Fruit fly (Drosophila melanogaster): ENCODE data around the gene RpS14b.

RpS14b gene

DNA sequence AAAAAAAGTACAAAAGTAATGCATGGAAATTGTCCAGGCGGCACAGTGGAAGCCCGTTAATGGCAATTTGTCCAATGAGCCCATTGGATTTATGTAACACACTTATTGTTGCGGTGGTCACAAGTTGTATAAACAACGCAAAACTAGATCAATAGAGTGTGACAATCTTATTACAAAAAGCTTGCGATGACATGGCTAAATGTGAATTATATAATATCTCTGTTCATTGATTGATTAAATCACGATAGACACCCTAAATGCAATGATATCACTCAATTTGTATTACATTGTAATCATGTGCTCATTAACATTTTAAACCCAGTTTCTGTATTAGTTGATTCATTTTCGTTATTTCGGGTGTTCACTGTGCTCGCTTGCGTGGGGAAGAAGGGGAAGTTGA lies 43.3 kb downstream of the RpS14b start (continued):
- TF ChIP-seq wor (GFP tag; IDR thresholded peaks at IDR 0.05) = no peak
- TF ChIP-seq Dip2 (GFP tag; IDR thresholded peaks at IDR 0.05) = no peak
- peak; percentile 50 for TF ChIP-seq CG18262 (tag; optimal IDR thresholded peaks at IDR 0.05)
- TF ChIP-seq ro (GFP tag; IDR thresholded peaks at IDR 0.05) = no peak
- no peak for TF ChIP-seq Eip74EF (GFP tag; optimal IDR thresholded peaks at IDR 0.05)
- no peak for TF ChIP-seq shn (GFP tag; optimal IDR thresholded peaks at IDR 0.05)
- TF ChIP-seq toy (GFP tag; IDR thresholded peaks at IDR 0.05) = no peak
- TF ChIP-seq inv (GFP tag; IDR thresholded peaks at IDR 0.05; ENCODE audit: partially characterized antibody) = no peak
- no peak for TF ChIP-seq ase (GFP tag; IDR thresholded peaks at IDR 0.05)
- TF ChIP-seq Taf1 (GFP tag; IDR thresholded peaks at IDR 0.05) = no peak
- no peak for TF ChIP-seq wek (GFP tag; optimal IDR thresholded peaks at IDR 0.05)
- TF ChIP-seq bcd (GFP tag; optimal IDR thresholded peaks at IDR 0.05) = peak; percentile 4
- TF ChIP-seq luna (GFP tag; optimal IDR thresholded peaks at IDR 0.05) = no peak
- no peak for TF ChIP-seq ranshi (GFP tag; IDR thresholded peaks at IDR 0.05)
- no peak for TF ChIP-seq CG12155 (GFP tag; optimal IDR thresholded peaks at IDR 0.05)
- no peak for TF ChIP-seq zf30C (GFP tag; optimal IDR thresholded peaks at IDR 0.05)
- TF ChIP-seq CG11560 (tag; IDR thresholded peaks at IDR 0.05) = no peak
- TF ChIP-seq Dp (GFP tag; optimal IDR thresholded peaks at IDR 0.05) = no peak
- no peak for TF ChIP-seq CG1647 (GFP tag; optimal IDR thresholded peaks at IDR 0.05)
- no peak for TF ChIP-seq CG6254 (GFP tag; optimal IDR thresholded peaks at IDR 0.05)
- no peak for TF ChIP-seq Hey (tag; optimal IDR thresholded peaks at IDR 0.05)
- TF ChIP-seq dan (GFP tag; IDR thresholded peaks at IDR 0.05) = no peak
- TF ChIP-seq Chrac-16 (GFP tag; optimal IDR thresholded peaks at IDR 0.05) = no peak
- no peak for TF ChIP-seq CG10462 (GFP tag; optimal IDR thresholded peaks at IDR 0.05)
- no peak for TF ChIP-seq Ptx1 (GFP tag; IDR thresholded peaks at IDR 0.05)
- TF ChIP-seq Trl (optimal IDR thresholded peaks at IDR 0.05) = no peak
- no peak for TF ChIP-seq Trl (GFP tag; optimal IDR thresholded peaks at IDR 0.05)
- no peak for TF ChIP-seq prd (optimal IDR thresholded peaks at IDR 0.05)
- TF ChIP-seq prd (GFP tag; IDR thresholded peaks at IDR 0.05) = peak; percentile 18; the same call in 1 of the 3 replicates
- no peak for TF ChIP-seq maf-S (GFP tag; optimal IDR thresholded peaks at IDR 0.05)
- peak; percentile 54 for TF ChIP-seq CG31441 (GFP tag; IDR thresholded peaks at IDR 0.05)
- TF ChIP-seq sisA (GFP tag; IDR thresholded peaks at IDR 0.05) = no peak
- no peak for TF ChIP-seq caup (GFP tag; optimal IDR thresholded peaks at IDR 0.05; ENCODE audit: severe bottlenecking)
- TF ChIP-seq CG13296 (GFP tag; optimal IDR thresholded peaks at IDR 0.05) = no peak
- no peak for TF ChIP-seq CG4424 (GFP tag; optimal IDR thresholded peaks at IDR 0.05)
- no peak for TF ChIP-seq Opbp (GFP tag; IDR thresholded peaks at IDR 0.05; ENCODE audit: partially characterized antibody)
- no peak for TF ChIP-seq bab2 (GFP tag; optimal IDR thresholded peaks at IDR 0.05)
- peak; percentile 51 for TF ChIP-seq phol (tag; optimal IDR thresholded peaks at IDR 0.05)
- TF ChIP-seq Sry-δ (GFP tag; optimal IDR thresholded peaks at IDR 0.05) = no peak
- peak; percentile 30 for TF ChIP-seq Asciz (GFP tag; optimal IDR thresholded peaks at IDR 0.05)
- no peak for TF ChIP-seq CG31388 (GFP tag; optimal IDR thresholded peaks at IDR 0.05)
- TF ChIP-seq scrt (GFP tag; optimal IDR thresholded peaks at IDR 0.05) = no peak
- TF ChIP-seq sima (GFP tag; optimal IDR thresholded peaks at IDR 0.05) = no peak
- peak in 1 of 2 experiments; percentile 23 for TF ChIP-seq Hr51 (GFP tag; optimal IDR thresholded peaks at IDR 0.05)
- no peak for TF ChIP-seq Deaf1 (tag; optimal IDR thresholded peaks at IDR 0.05)
- no peak for TF ChIP-seq ara (GFP tag; IDR thresholded peaks at IDR 0.05)
- no peak for TF ChIP-seq Fer2 (tag; optimal IDR thresholded peaks at IDR 0.05)
- TF ChIP-seq ap (GFP tag; IDR thresholded peaks at IDR 0.05) = no peak
- TF ChIP-seq Dek (tag; optimal IDR thresholded peaks at IDR 0.05) = no peak
- TF ChIP-seq CG12942 (GFP tag; optimal IDR thresholded peaks at IDR 0.05) = no peak
- no peak for TF ChIP-seq D (optimal IDR thresholded peaks at IDR 0.05)
- TF ChIP-seq D (GFP tag; optimal IDR thresholded peaks at IDR 0.05) = peak; percentile 28
- 0 out of 2 replicates have a peak, but pooled peaks have one; percentile 32 for TF ChIP-seq Xrp1 (GFP tag; IDR thresholded peaks at IDR 0.05)
